Worm (Caenorhabditis elegans) whole organism, L4 larva: ENCODE measurements around the gene K11H12.6.

Experiments
- aly-2 ChIP-seq: sonication (generic microtip); optimal IDR thresholded peaks from 2 replicates; lab custom pipeline; 2018; ENCODE audit warnings: missing biosample characterization, missing genetic modification characterization
- ama-1 ChIP-seq: fragments of 150-350 bp; optimal IDR thresholded peaks from 2 replicates; lab custom pipeline; 2014; ENCODE audit warnings: inconsistent platforms, mixed read lengths
- daf-19 ChIP-seq: fragments of 200-800 bp; sonication (Bioruptor generic); conservative IDR thresholded peaks from 2 replicates; pipeline ENCODE4 v1.3.6; 2022; ENCODE audit warnings: missing genetic modification characterization, missing compliant biosample characterization
- mxl-3 ChIP-seq: fragments of 200-800 bp; sonication (Bioruptor generic); optimal IDR thresholded peaks from 2 replicates; lab custom pipeline; 2018; ENCODE audit warnings: mild to moderate bottlenecking, missing genetic modification characterization, missing compliant biosample characterization
- unc-62 ChIP-seq, 3 experiments: fragments of 150-350 bp in 1 of 3; sonication (generic microtip); optimal IDR thresholded peaks in 2 of 3; peaks in 1 of 3; 1 replicate in 1 of 3; 2 replicates in 2 of 3; lab custom pipeline; 2014 to 2017; ENCODE audit warnings: missing biosample characterization in 3 of 3, missing genetic modification characterization in 3 of 3, missing genetic modification reagents in 3 of 3, missing genotype in 1 of 3
- zag-1 ChIP-seq: fragments of 150-350 bp; optimal IDR thresholded peaks from 2 replicates; lab custom pipeline; 2014; ENCODE audit warnings: missing biosample characterization, missing genetic modification characterization

K11H12.6 gene

DNA sequence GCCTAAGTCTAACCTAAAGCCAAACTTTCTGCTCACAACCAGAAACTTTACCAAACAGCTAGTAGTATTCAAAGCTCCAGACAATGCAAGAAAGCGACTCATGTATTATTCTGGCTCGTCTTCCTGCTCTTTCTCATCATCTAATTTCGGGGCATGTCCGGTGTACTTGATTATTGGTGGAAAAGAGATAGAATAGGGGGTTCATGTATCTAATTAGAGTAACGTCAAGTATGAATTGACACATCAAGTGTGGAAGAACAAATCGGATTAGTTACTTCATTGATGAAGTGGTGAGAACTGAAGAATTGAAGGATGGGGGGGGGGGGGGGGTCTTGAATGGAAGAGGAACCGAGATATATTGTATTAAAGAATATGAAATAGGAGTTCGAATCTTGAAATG is 48.3 kb downstream of the K11H12.6 start:
- TF ChIP-seq daf-19 (GFP tag; lab: Robert Waterston, UW) (no peak), unc-62 (GFP tag; optimal IDR thresholded peaks at IDR 0.05 in 1 of 2; lab: Kevin White, UChicago) (peak in 1 of 2 experiments; percentile 42), unc-62 (tag; optimal IDR thresholded peaks at IDR 0.05; lab: Kevin White, UChicago) (no peak)

- TF ChIP-seq mxl-3 (no peak), aly-2 (no peak), ama-1 (lab: Kevin White, UChicago) (no peak), zag-1 (tag; lab: Kevin White, UChicago) (no peak)
Observed at ce11 chrIV:716323-716722, 49.2 kb downstream of the K11H12.6 start, which contains the start of gene clec-164. TSS of gene clec-164 (plus strand) at chrIV:716623.
